Worm (Caenorhabditis elegans) whole organism, young adult: ENCODE measurements around the gene cdf-2.

Experiments used
- B0019.2 ChIP-seq: fragments of 200-800 bp; sonication (Bioruptor generic); conservative IDR thresholded peaks from 2 replicates; pipeline ENCODE4 v1.3.6; 2022; ENCODE audit warnings: missing genetic modification reagents, missing genetic modification characterization, missing compliant biosample characterization
- F22D6.2 ChIP-seq: sonication (generic microtip); optimal IDR thresholded peaks from 2 replicates; lab custom pipeline; 2016; ENCODE audit warnings: mild to moderate bottlenecking, missing genetic modification characterization, missing compliant biosample characterization
- ama-1 ChIP-seq, 3 experiments: fragments of 150-350 bp in 1 of 3; sonication (generic microtip) in 2 of 3; optimal IDR thresholded peaks; 2 replicates each; lab custom pipeline; 2014 to 2018; ENCODE audit warnings: missing biosample characterization in 2 of 3, missing genetic modification characterization in 2 of 3, missing genetic modification reagents in 2 of 3
- aptf-2 ChIP-seq: fragments of 200-800 bp; sonication (Bioruptor generic); conservative IDR thresholded peaks from 2 replicates; pipeline ENCODE4 v1.3.6; 2022; ENCODE audit warnings: missing genetic modification reagents, missing genetic modification characterization, missing compliant biosample characterization
- attf-3 ChIP-seq: fragments of 200-800 bp; sonication (Bioruptor generic); conservative IDR thresholded peaks from 2 replicates; pipeline ENCODE4 v1.3.6; 2022; ENCODE audit warnings: missing genetic modification reagents, missing genetic modification characterization, missing compliant biosample characterization
- cebp-1 ChIP-seq, 2 experiments: fragments of 200-800 bp in 1 of 2; sonication (Bioruptor generic) in 1 of 2; sonication (generic microtip) in 1 of 2; IDR thresholded peaks in 1 of 2; optimal IDR thresholded peaks in 1 of 2; 2 replicates each; pipeline versions ENCODE4 v1.3.6 to Lab custom; 2017 to 2022; ENCODE audit warnings: missing compliant biosample characterization in 2 of 2, missing genetic modification characterization in 2 of 2, mild to moderate bottlenecking in 1 of 2, missing genetic modification reagents in 1 of 2, moderate library complexity in 1 of 2
- ceh-79 ChIP-seq: sonication (generic microtip); optimal IDR thresholded peaks from 2 replicates; lab custom pipeline; 2017; ENCODE audit warnings: mild to moderate bottlenecking, missing genetic modification characterization, missing compliant biosample characterization
- hmg-1.2 ChIP-seq: fragments of 200-800 bp; sonication (Bioruptor generic); IDR thresholded peaks from 2 replicates; pipeline ENCODE4 v1.3.6; 2022; ENCODE audit warnings: missing genetic modification reagents, missing genetic modification characterization, missing compliant biosample characterization
- lir-1 ChIP-seq: fragments of 200-800 bp; sonication (Bioruptor generic); conservative IDR thresholded peaks from 2 replicates; pipeline ENCODE4 v1.3.6; 2022; ENCODE audit warnings: missing genetic modification reagents, missing genetic modification characterization, missing compliant biosample characterization
- nfya-1 ChIP-seq: sonication (generic microtip); optimal IDR thresholded peaks from 2 replicates; lab custom pipeline; 2017; ENCODE audit warnings: antibody characterized with exemption, missing compliant biosample characterization, missing genetic modification characterization, borderline replicate concordance; ENCODE audit not compliant: insufficient read depth
- nhr-90 ChIP-seq: sonication (generic microtip); optimal IDR thresholded peaks from 2 replicates; lab custom pipeline; 2016; ENCODE audit warnings: missing genotype, mild to moderate bottlenecking, missing genetic modification characterization, missing compliant biosample characterization
- pbrm-1 ChIP-seq: fragments of 200-800 bp; sonication (Bioruptor generic); IDR thresholded peaks from 2 replicates; pipeline ENCODE4 v1.3.6; 2022; ENCODE audit warnings: missing genetic modification reagents, missing genetic modification characterization, missing compliant biosample characterization
- sea-2 ChIP-seq: fragments of 200-800 bp; sonication (Bioruptor generic); IDR thresholded peaks from 2 replicates; pipeline ENCODE4 v1.3.6; 2022; ENCODE audit warnings: missing genetic modification characterization, missing compliant biosample characterization

DNA sequence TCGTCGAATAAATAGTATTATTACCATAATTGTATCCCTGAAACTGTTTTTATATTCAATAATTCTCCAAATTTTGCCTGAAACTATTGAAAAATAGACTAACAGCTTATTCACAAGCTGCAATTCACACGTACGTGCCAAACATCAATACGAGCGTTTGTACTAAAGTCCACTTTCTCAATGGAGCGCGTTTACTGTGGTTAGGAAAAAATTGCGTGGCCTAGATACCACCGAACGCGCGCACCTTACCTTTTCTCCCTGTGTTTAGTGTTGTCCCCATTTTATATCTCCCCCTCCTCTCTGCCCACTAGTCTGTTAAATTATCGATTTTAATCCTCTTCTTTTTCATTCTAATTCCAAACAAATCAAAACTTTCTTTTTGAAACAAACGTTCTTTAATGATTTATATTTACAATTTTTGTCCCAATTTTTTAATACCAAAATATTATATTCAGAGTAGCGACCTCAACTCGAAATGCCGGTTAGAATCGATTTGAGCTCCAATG is 12.4 kb downstream of the cdf-2 start, which contains the start of the genes T18D3.9 and T18D3.1:
- TF ChIP-seq nfya-1 (tag; lab: Kevin White, UChicago) (no peak), lir-1 (GFP tag; lab: Robert Waterston, UW) (no peak), sea-2 (no peak), cebp-1 (GFP tag; IDR thresholded peaks at IDR 0.05; lab: Robert Waterston, UW) (no peak), cebp-1 (tag; optimal IDR thresholded peaks at IDR 0.05; lab: Kevin White, UChicago) (peak; percentile 28), F22D6.2 (tag; lab: Kevin White, UChicago) (no peak), B0019.2 (no peak), ceh-79 (tag; lab: Kevin White, UChicago) (no peak), aptf-2 (GFP tag; lab: Robert Waterston, UW) (no peak), nhr-90 (tag; lab: Kevin White, UChicago) (no peak), pbrm-1 (GFP tag; lab: Robert Waterston, UW) (no peak), attf-3 (no peak), hmg-1.2 (peak; percentile 31; the same call in 1 of the 2 replicates), ama-1 (optimal IDR thresholded peaks at IDR 0.05; lab: Kevin White, UChicago) (no peak), ama-1 (GFP tag; optimal IDR thresholded peaks at IDR 0.05; lab: Kevin White, UChicago) (no peak)
